Worm (Caenorhabditis elegans) whole organism, midembryonic: ENCODE results near the gene T16A1.4.
"Not testable (repeated sequence)": the region's sequence is repeated elsewhere in the genome, so short reads cannot be mapped to it uniquely, and the experiment has no call there.

ENCODE experiments used
- T22C8.4 ChIP-seq: fragments of 200-800 bp; sonication (Bioruptor generic); IDR thresholded peaks from 2 replicates; pipeline ENCODE4 v1.3.6; 2022; ENCODE audit warnings: missing genetic modification characterization, missing compliant biosample characterization
- cog-1 ChIP-seq: sonication (generic microtip); optimal IDR thresholded peaks from 2 replicates; lab custom pipeline; 2016; ENCODE audit warnings: missing genetic modification characterization, missing compliant biosample characterization
- flt-1 ChIP-seq: fragments of 200-800 bp; sonication (Bioruptor generic); IDR thresholded peaks from 2 replicates; pipeline ENCODE4 v1.3.6; 2022; ENCODE audit warnings: missing genetic modification characterization, missing compliant biosample characterization
- klf-2 ChIP-seq: fragments of 200-800 bp; sonication (Bioruptor generic); conservative IDR thresholded peaks from 2 replicates; pipeline ENCODE4 v1.3.6; 2022; ENCODE audit warnings: missing genetic modification reagents, missing genetic modification characterization, missing compliant biosample characterization
- med-1 ChIP-seq: sonication (generic microtip); optimal IDR thresholded peaks from 2 replicates; lab custom pipeline; 2017; ENCODE audit warnings: missing genetic modification characterization, mild to moderate bottlenecking, missing compliant biosample characterization, antibody characterized with exemption, missing genetic modification reagents; ENCODE audit not compliant: insufficient read depth
- ref-1 ChIP-seq: fragments of 200-800 bp; sonication (Bioruptor generic); conservative IDR thresholded peaks from 2 replicates; pipeline ENCODE4 v1.3.6; 2022; ENCODE audit warnings: missing genetic modification reagents, missing genetic modification characterization, missing compliant biosample characterization
- tab-1 ChIP-seq: fragments of 200-800 bp; sonication (Bioruptor generic); IDR thresholded peaks from 2 replicates; pipeline ENCODE4 v1.3.6; 2022; ENCODE audit warnings: missing genetic modification characterization, missing compliant biosample characterization
- ztf-23 ChIP-seq: fragments of 200-800 bp; sonication (Bioruptor generic); IDR thresholded peaks from 2 replicates; pipeline ENCODE4 v1.3.6; 2022; ENCODE audit warnings: missing genetic modification reagents, missing genetic modification characterization, missing compliant biosample characterization
- ztf-29 ChIP-seq: fragments of 200-800 bp; sonication (Bioruptor generic); IDR thresholded peaks from 2 replicates; pipeline ENCODE4 v1.3.6; 2022; ENCODE audit warnings: missing genetic modification reagents, missing genetic modification characterization, missing compliant biosample characterization

T16A1.4 gene

ce11 chrII:2081257-2081656 lies at the start of gene T16A1.4:
TSS of gene T16A1.4 (plus strand) at chrII:2081557.
- TF ChIP-seq cog-1 (tag; lab: Kevin White, UChicago) (no peak), klf-2 (no peak), ref-1 (GFP tag; lab: Robert Waterston, UW) (no peak), med-1 (GFP tag; lab: Kevin White, UChicago) (no peak), ztf-23 (GFP tag; lab: Robert Waterston, UW) (no peak), ztf-29 (GFP tag; lab: Robert Waterston, UW) (no peak), T22C8.4 (GFP tag; lab: Robert Waterston, UW) (no peak), tab-1 (GFP tag; lab: Robert Waterston, UW) (no peak), flt-1 (GFP tag; lab: Robert Waterston, UW) (no peak)

ce11 chrII:2031852-2032251 lies 49.5 kb upstream of the T16A1.4 start, which contains the start of gene bath-5:
TSS of gene bath-5 (minus strand) at chrII:2031952.
- TF ChIP-seq klf-2 = no peak
- no peak for TF ChIP-seq tab-1 (GFP tag; lab: Robert Waterston, UW)
- TF ChIP-seq med-1 (GFP tag; lab: Kevin White, UChicago) = no peak
- no peak for TF ChIP-seq ztf-29 (GFP tag; lab: Robert Waterston, UW)
- no peak for TF ChIP-seq ref-1 (GFP tag; lab: Robert Waterston, UW)
- TF ChIP-seq flt-1 (GFP tag; lab: Robert Waterston, UW) = no peak
- no peak for TF ChIP-seq T22C8.4 (GFP tag; lab: Robert Waterston, UW)
- TF ChIP-seq cog-1 (tag; lab: Kevin White, UChicago) = no peak
- TF ChIP-seq ztf-23 (GFP tag; lab: Robert Waterston, UW) = no peak

- not testable (repeated sequence) for TF ChIP-seq T22C8.4 (GFP tag; lab: Robert Waterston, UW); klf-2; med-1 (GFP tag; lab: Kevin White, UChicago)
Observed at ce11 chrII:2032282-2032681, 49.1 kb upstream of the T16A1.4 start, which contains the start of gene btb-4. TSS of gene btb-4 (plus strand) at chrII:2032316.

ce11 chrII:2033286-2033685 lies 48.1 kb upstream of the T16A1.4 start, which contains the start of gene F59H6.14:
TSS of gene F59H6.14 (plus strand) at chrII:2033586.
- TF ChIP-seq tab-1 (GFP tag; lab: Robert Waterston, UW) = no peak
- TF ChIP-seq klf-2 = no peak
- TF ChIP-seq med-1 (GFP tag; lab: Kevin White, UChicago) = no peak
- TF ChIP-seq flt-1 (GFP tag; lab: Robert Waterston, UW) = no peak

- no peak for TF ChIP-seq med-1 (GFP tag; lab: Kevin White, UChicago)
- TF ChIP-seq T22C8.4 (GFP tag; lab: Robert Waterston, UW) = no peak
- no peak for TF ChIP-seq ztf-23 (GFP tag; lab: Robert Waterston, UW)
- TF ChIP-seq tab-1 (GFP tag; lab: Robert Waterston, UW) = no peak
- TF ChIP-seq ztf-29 (GFP tag; lab: Robert Waterston, UW) = no peak
Observed at ce11 chrII:2039288-2039687, 42.1 kb upstream of the T16A1.4 start, which contains the start of gene bath-19. TSS of gene bath-19 (minus strand) at chrII:2039388.

- TF ChIP-seq ref-1 (GFP tag; lab: Robert Waterston, UW) (no peak), cog-1 (tag; lab: Kevin White, UChicago) (no peak), klf-2 (no peak), ztf-23 (GFP tag; lab: Robert Waterston, UW) (no peak), T22C8.4 (GFP tag; lab: Robert Waterston, UW) (no peak), ztf-29 (GFP tag; lab: Robert Waterston, UW) (no peak), flt-1 (GFP tag; lab: Robert Waterston, UW) (no peak), med-1 (GFP tag; lab: Kevin White, UChicago) (no peak), tab-1 (GFP tag; lab: Robert Waterston, UW) (no peak)
Observed at ce11 chrII:2042447-2042846, 38.9 kb upstream of the T16A1.4 start, which contains the start of gene bath-20. TSS of gene bath-20 (minus strand) at chrII:2042547.

ce11 chrII:2045505-2045904 lies 35.9 kb upstream of the T16A1.4 start, which contains the start of gene bath-24:
TSS of gene bath-24 (minus strand) at chrII:2045605.
- TF ChIP-seq ztf-29 (GFP tag; lab: Robert Waterston, UW) (no peak), cog-1 (tag; lab: Kevin White, UChicago) (no peak), klf-2 (no peak)

ce11 chrII:2046556-2046955 lies 34.8 kb upstream of the T16A1.4 start, which contains the start of gene math-1:
TSS of gene math-1 (minus strand) at chrII:2046656.
- not testable (repeated sequence) for TF ChIP-seq ztf-23 (GFP tag; lab: Robert Waterston, UW); ref-1 (GFP tag; lab: Robert Waterston, UW); cog-1 (tag; lab: Kevin White, UChicago)

ce11 chrII:2051372-2051771 lies 30.0 kb upstream of the T16A1.4 start, which contains the start of gene fbxb-35:
TSS of gene fbxb-35 (plus strand) at chrII:2051672.
- no peak for TF ChIP-seq med-1 (GFP tag; lab: Kevin White, UChicago)
- no peak for TF ChIP-seq ztf-29 (GFP tag; lab: Robert Waterston, UW)
- no peak for TF ChIP-seq ztf-23 (GFP tag; lab: Robert Waterston, UW)
- TF ChIP-seq T22C8.4 (GFP tag; lab: Robert Waterston, UW) = no peak
- TF ChIP-seq cog-1 (tag; lab: Kevin White, UChicago) = no peak
- TF ChIP-seq klf-2 = no peak
- no peak for TF ChIP-seq tab-1 (GFP tag; lab: Robert Waterston, UW)
- no peak for TF ChIP-seq flt-1 (GFP tag; lab: Robert Waterston, UW)
- no peak for TF ChIP-seq ref-1 (GFP tag; lab: Robert Waterston, UW)

ce11 chrII:2058985-2059384 lies 22.4 kb upstream of the T16A1.4 start, which contains the start of gene F07E5.5:
TSS of gene F07E5.5 (minus strand) at chrII:2059070.
- TF ChIP-seq tab-1 (GFP tag; lab: Robert Waterston, UW) = no peak
- TF ChIP-seq ztf-23 (GFP tag; lab: Robert Waterston, UW) = no peak
- TF ChIP-seq med-1 (GFP tag; lab: Kevin White, UChicago) = no peak
- no peak for TF ChIP-seq klf-2
- no peak for TF ChIP-seq ref-1 (GFP tag; lab: Robert Waterston, UW)
- TF ChIP-seq T22C8.4 (GFP tag; lab: Robert Waterston, UW) = no peak
- TF ChIP-seq cog-1 (tag; lab: Kevin White, UChicago) = no peak
- TF ChIP-seq ztf-29 (GFP tag; lab: Robert Waterston, UW) = no peak
